Worm (Caenorhabditis elegans): ENCODE results near the gene B0244.16.

The B0244.16 gene

ce11 chrIII:5769726-5770235, 29.0 kb downstream of the B0244.16 start, which contains the start of gene cutl-23:
TSS of gene cutl-23 (plus strand) at chrIII:5770185.
- no peak for TF ChIP-seq unc-62 (GFP tag; optimal IDR thresholded peaks at IDR 0.05)

ce11 chrIII:5782080-5782479, 41.3 kb downstream of the B0244.16 start:
- TF ChIP-seq unc-62 (GFP tag; optimal IDR thresholded peaks at IDR 0.05): no peak

DNA sequence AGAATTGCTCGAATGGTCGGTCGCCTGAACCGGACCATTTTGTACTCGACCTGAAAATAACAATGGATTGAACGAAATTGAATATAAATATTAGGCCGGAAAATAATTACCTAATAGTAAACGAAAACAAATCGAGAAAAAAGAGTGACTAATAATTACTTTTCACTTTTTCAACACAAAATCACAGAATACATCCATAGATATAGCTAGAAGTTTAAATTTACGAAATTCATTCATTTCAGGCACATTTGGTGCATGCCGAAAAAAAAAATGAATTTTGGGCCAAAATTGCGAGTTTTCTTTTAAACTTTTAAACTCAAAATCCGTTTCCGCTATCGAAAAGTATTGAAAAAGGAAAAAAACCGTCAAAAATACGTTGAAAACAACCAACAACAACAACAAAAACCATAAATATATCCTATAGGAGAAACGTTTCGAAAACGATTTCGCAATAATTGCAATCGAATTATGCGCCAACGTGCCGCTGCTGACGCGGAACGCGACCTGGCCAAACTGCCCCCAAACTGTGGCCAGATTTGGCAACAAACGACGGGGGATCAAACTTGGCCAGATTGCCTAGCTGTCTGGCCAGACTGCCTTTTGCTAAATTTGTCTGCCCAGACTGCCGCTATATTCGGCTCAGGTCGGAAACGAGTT, 44.6 kb downstream of the B0244.16 start, which contains the start of gene Y37B11A.3:
Y37B11A.3 (minus strand) TSS at position 51 of the 657 bp plus-strand sequence.
- TF ChIP-seq unc-62 (GFP tag; optimal IDR thresholded peaks at IDR 0.05): no peak

ce11 chrIII:5790550-5790949, 49.8 kb downstream of the B0244.16 start, which contains the start of gene rev-3:
TSS of gene rev-3 (minus strand) at chrIII:5790650.
- TF ChIP-seq unc-62 (GFP tag; optimal IDR thresholded peaks at IDR 0.05): no peak
